Fruit fly (Drosophila melanogaster) whole organism, embryonic: ENCODE results near the gene Or83a.
A peak's percentile ranks its signal among the peaks of the same experiment; 100 is the strongest.

Experiments used
- Adf1 ChIP-seq: fragments of 200-800 bp; sonication (Bioruptor generic); IDR thresholded peaks from 2 replicates; pipeline ENCODE4 v1.3.6; 2022; ENCODE audit warnings: missing biosample characterization, missing genetic modification characterization
- CG10209 ChIP-seq: fragments of 200-800 bp; sonication (Bioruptor generic); optimal IDR thresholded peaks from 3 replicates; lab custom pipeline; 2017; ENCODE audit warnings: missing biosample characterization, mild to moderate bottlenecking, missing genetic modification characterization, missing genetic modification reagents
- CG10543 ChIP-seq: fragments of 200-800 bp; sonication (Bioruptor generic); optimal IDR thresholded peaks from 3 replicates; lab custom pipeline; 2017; ENCODE audit warnings: missing biosample characterization, mild to moderate bottlenecking, missing genetic modification characterization, moderate library complexity
- CG11247 ChIP-seq: fragments of 200-800 bp; sonication (Bioruptor generic); IDR thresholded peaks from 2 replicates; pipeline ENCODE4 v1.3.6; 2022; ENCODE audit warnings: missing biosample characterization, missing genetic modification characterization
- CG12104 ChIP-seq: fragments of 200-800 bp; sonication (Bioruptor generic); optimal IDR thresholded peaks from 3 replicates; lab custom pipeline; 2016; ENCODE audit warnings: missing biosample characterization, missing genetic modification characterization
- CG12236 ChIP-seq: fragments of 200-800 bp; sonication (Bioruptor generic); optimal IDR thresholded peaks from 2 replicates; lab custom pipeline; 2016; ENCODE audit warnings: missing biosample characterization, missing genetic modification characterization
- CG15601 ChIP-seq: fragments of 200-800 bp; sonication (Bioruptor generic); optimal IDR thresholded peaks from 3 replicates; lab custom pipeline; 2019; ENCODE audit warnings: missing biosample characterization, mild to moderate bottlenecking, missing genetic modification characterization, moderate library complexity
- CG18764 ChIP-seq: fragments of 200-800 bp; sonication (Bioruptor generic); optimal IDR thresholded peaks from 3 replicates; lab custom pipeline; 2016; ENCODE audit warnings: missing biosample characterization, missing genetic modification characterization
- CG2129 ChIP-seq: fragments of 200-800 bp; sonication (Bioruptor generic); IDR thresholded peaks from 2 replicates; pipeline ENCODE4 v1.3.6; 2022; ENCODE audit warnings: missing biosample characterization, missing genetic modification characterization; ENCODE audit not compliant: partially characterized antibody
- CG3065 ChIP-seq: fragments of 200-800 bp; sonication (Bioruptor generic); optimal IDR thresholded peaks from 2 replicates; lab custom pipeline; 2016; ENCODE audit warnings: missing biosample characterization, missing genetic modification characterization
- CG31388 ChIP-seq: fragments of 200-800 bp; sonication (Bioruptor generic); optimal IDR thresholded peaks from 2 replicates; lab custom pipeline; 2016; ENCODE audit warnings: missing biosample characterization, missing genetic modification characterization
- CG4707 ChIP-seq: fragments of 200-800 bp; sonication (Bioruptor generic); optimal IDR thresholded peaks from 2 replicates; lab custom pipeline; 2018; ENCODE audit warnings: missing biosample characterization, mild to moderate bottlenecking, missing genetic modification characterization, moderate library complexity
- CG7928 ChIP-seq: fragments of 200-800 bp; sonication (Bioruptor generic); optimal IDR thresholded peaks from 2 replicates; lab custom pipeline; 2017; ENCODE audit warnings: missing biosample characterization, mild to moderate bottlenecking, missing genetic modification characterization
- CG9876 ChIP-seq: fragments of 200-800 bp; sonication (Bioruptor generic); optimal IDR thresholded peaks from 2 replicates; lab custom pipeline; 2016; ENCODE audit warnings: missing biosample characterization, missing genetic modification characterization
- D ChIP-seq, 2 experiments: fragments of 200-800 bp in 1 of 2; fragments of >200 bp in 1 of 2; sonication (Bioruptor generic) in 1 of 2; optimal IDR thresholded peaks; 2 replicates in 1 of 2; 3 replicates in 1 of 2; lab custom pipeline; 2017; ENCODE audit warnings: mild to moderate bottlenecking in 1 of 2, missing biosample characterization in 1 of 2, missing genetic modification characterization in 1 of 2, missing genetic modification reagents in 1 of 2
- Deaf1 ChIP-seq: fragments of 200-800 bp; optimal IDR thresholded peaks from 3 replicates; lab custom pipeline; 2019; ENCODE audit warnings: missing biosample characterization, mild to moderate bottlenecking, missing genetic modification characterization, moderate library complexity
- Dll ChIP-seq: fragments of 200-800 bp; sonication (Bioruptor generic); IDR thresholded peaks from 4 replicates; pipeline ENCODE4 v1.3.6; 2022; ENCODE audit warnings: missing biosample characterization, missing genetic modification characterization; ENCODE audit not compliant: partially characterized antibody
- Drgx ChIP-seq: fragments of 200-800 bp; sonication (Bioruptor generic); IDR thresholded peaks from 2 replicates; pipeline ENCODE4 v1.3.6; 2022; ENCODE audit warnings: missing biosample characterization, missing genetic modification characterization
- E2f2 ChIP-seq: fragments of 200-800 bp; sonication (Bioruptor generic); IDR thresholded peaks from 2 replicates; pipeline ENCODE4 v1.3.6; 2022; ENCODE audit warnings: missing biosample characterization, missing genetic modification characterization
- Eip74EF ChIP-seq, 2 experiments: fragments of 200-800 bp in 1 of 2; fragments of >200 bp in 1 of 2; sonication (Bioruptor generic) in 1 of 2; optimal IDR thresholded peaks; 2 replicates each; lab custom pipeline; 2017 to 2019; ENCODE audit warnings: missing biosample characterization in 2 of 2, missing genetic modification characterization in 2 of 2, mild to moderate bottlenecking in 1 of 2, moderate library complexity in 1 of 2
- HmgZ ChIP-seq: fragments of 200-800 bp; sonication (Bioruptor generic); optimal IDR thresholded peaks from 2 replicates; lab custom pipeline; 2018; ENCODE audit warnings: missing biosample characterization, mild to moderate bottlenecking, missing genetic modification characterization
- Hr39 ChIP-seq: fragments of >200 bp; optimal IDR thresholded peaks from 2 replicates; lab custom pipeline; 2017
- Jarid2 ChIP-seq: fragments of 200-800 bp; sonication (Bioruptor generic); optimal IDR thresholded peaks from 3 replicates; lab custom pipeline; 2017; ENCODE audit warnings: mild to moderate bottlenecking, missing biosample characterization, missing genetic modification reagents, missing genetic modification characterization
- MESR4 ChIP-seq: fragments of 200-800 bp; sonication (Bioruptor generic); optimal IDR thresholded peaks from 2 replicates; lab custom pipeline; 2018; ENCODE audit warnings: missing biosample characterization, mild to moderate bottlenecking, missing genetic modification characterization, moderate library complexity
- Meics ChIP-seq: fragments of 200-800 bp; sonication (Bioruptor generic); optimal IDR thresholded peaks from 2 replicates; lab custom pipeline; 2017; ENCODE audit warnings: missing biosample characterization, mild to moderate bottlenecking, missing genetic modification characterization
- NC2β ChIP-seq: fragments of 200-800 bp; sonication (Bioruptor generic); optimal IDR thresholded peaks from 2 replicates; lab custom pipeline; 2016; ENCODE audit warnings: missing biosample characterization, missing genetic modification characterization
- Ssrp ChIP-seq: fragments of 200-800 bp; sonication (Bioruptor generic); optimal IDR thresholded peaks from 2 replicates; lab custom pipeline; 2018; ENCODE audit warnings: missing biosample characterization, mild to moderate bottlenecking, missing genetic modification characterization, moderate library complexity
- TFAM ChIP-seq: fragments of 200-800 bp; sonication (Bioruptor generic); optimal IDR thresholded peaks from 2 replicates; lab custom pipeline; 2017; ENCODE audit warnings: missing biosample characterization, missing genetic modification characterization, inconsistent platforms
- YL-1 ChIP-seq: fragments of 200-800 bp; sonication (Bioruptor generic); optimal IDR thresholded peaks from 3 replicates; lab custom pipeline; 2017; ENCODE audit warnings: missing biosample characterization, mild to moderate bottlenecking, missing genetic modification characterization
- amos ChIP-seq: fragments of 200-800 bp; sonication (Bioruptor generic); IDR thresholded peaks from 2 replicates; pipeline ENCODE4 v1.3.6; 2022; ENCODE audit warnings: missing biosample characterization, missing genetic modification characterization; ENCODE audit not compliant: partially characterized antibody
- ash1 ChIP-seq: fragments of 200-800 bp; sonication (Bioruptor generic); optimal IDR thresholded peaks from 2 replicates; lab custom pipeline; 2018; ENCODE audit warnings: missing biosample characterization, mild to moderate bottlenecking, missing genetic modification characterization
- bab2 ChIP-seq: fragments of 200-800 bp; sonication (Bioruptor generic); optimal IDR thresholded peaks from 2 replicates; lab custom pipeline; 2016; ENCODE audit warnings: missing biosample characterization, missing genetic modification characterization
- bbx ChIP-seq: fragments of 200-800 bp; sonication (Bioruptor generic); IDR thresholded peaks from 2 replicates; pipeline ENCODE4 v1.3.6; 2022; ENCODE audit warnings: missing biosample characterization, missing genetic modification characterization; ENCODE audit not compliant: partially characterized antibody
- crp ChIP-seq, 2 experiments: fragments of 200-800 bp; sonication (Bioruptor generic); optimal IDR thresholded peaks; 2 replicates in 1 of 2; 3 replicates in 1 of 2; lab custom pipeline; 2017; ENCODE audit warnings: missing biosample characterization in 2 of 2, missing genetic modification characterization in 2 of 2, mild to moderate bottlenecking in 1 of 2, moderate library complexity in 1 of 2
- eyg ChIP-seq: fragments of 200-800 bp; sonication (Bioruptor generic); optimal IDR thresholded peaks from 3 replicates; lab custom pipeline; 2016; ENCODE audit warnings: missing biosample characterization, missing genetic modification characterization
- ftz-f1 ChIP-seq: fragments of 200-800 bp; sonication (Bioruptor generic); optimal IDR thresholded peaks from 2 replicates; lab custom pipeline; 2016; ENCODE audit warnings: missing biosample characterization, missing genetic modification characterization
- hb ChIP-seq: fragments of 200-800 bp; sonication (Bioruptor generic); IDR thresholded peaks from 3 replicates; pipeline ENCODE4 v1.3.6; 2022; ENCODE audit warnings: missing biosample characterization, missing genetic modification characterization; ENCODE audit not compliant: partially characterized antibody
- hkb ChIP-seq, 2 experiments: fragments of 200-800 bp in 1 of 2; fragments of >200 bp in 1 of 2; sonication (Bioruptor generic) in 1 of 2; IDR thresholded peaks in 1 of 2; optimal IDR thresholded peaks in 1 of 2; 2 replicates each; pipeline versions ENCODE4 v1.3.6 to Lab custom; 2017 to 2022; ENCODE audit warnings: missing biosample characterization in 1 of 2, missing genetic modification characterization in 1 of 2
- klu ChIP-seq: fragments of 200-800 bp; sonication (Bioruptor generic); IDR thresholded peaks from 2 replicates; pipeline ENCODE4 v1.3.6; 2022; ENCODE audit warnings: missing biosample characterization, missing genetic modification characterization
- nerfin-2 ChIP-seq: fragments of 200-800 bp; sonication (Bioruptor generic); IDR thresholded peaks from 2 replicates; pipeline ENCODE4 v1.3.6; 2022; ENCODE audit warnings: missing biosample characterization, missing genetic modification characterization; ENCODE audit not compliant: partially characterized antibody
- odd ChIP-seq: fragments of 200-800 bp; sonication (Bioruptor generic); optimal IDR thresholded peaks from 2 replicates; lab custom pipeline; 2017; ENCODE audit warnings: missing biosample characterization, mild to moderate bottlenecking, missing genetic modification characterization
- pan ChIP-seq, 4 experiments: fragments of >200 bp in 3 of 4; fragments of 200-800 bp in 1 of 4; sonication (Bioruptor generic) in 1 of 4; optimal IDR thresholded peaks in 3 of 4; IDR thresholded peaks in 1 of 4; 2 replicates each; pipeline versions ENCODE4 v1.3.6 to Lab custom; 2017 to 2022; ENCODE audit warnings: missing biosample characterization in 2 of 4, missing genetic modification characterization in 2 of 4, mixed read lengths in 1 of 4
- pros ChIP-seq: fragments of 200-800 bp; sonication (Bioruptor generic); optimal IDR thresholded peaks from 3 replicates; lab custom pipeline; 2019; ENCODE audit warnings: missing biosample characterization, mild to moderate bottlenecking, missing genetic modification characterization, moderate library complexity
- sob ChIP-seq: fragments of 200-800 bp; sonication (Bioruptor generic); IDR thresholded peaks from 2 replicates; pipeline ENCODE4 v1.3.6; 2022; ENCODE audit warnings: missing biosample characterization, missing genetic modification characterization
- toy ChIP-seq: fragments of 200-800 bp; sonication (Bioruptor generic); IDR thresholded peaks from 2 replicates; pipeline ENCODE4 v1.3.6; 2022; ENCODE audit warnings: missing biosample characterization, missing genetic modification characterization
- unc-4 ChIP-seq: fragments of 200-800 bp; sonication (Bioruptor generic); IDR thresholded peaks from 2 replicates; pipeline ENCODE4 v1.3.6; 2022; ENCODE audit warnings: missing biosample characterization, missing genetic modification characterization; ENCODE audit not compliant: partially characterized antibody
- zen ChIP-seq: fragments of 200-800 bp; sonication (Bioruptor generic); optimal IDR thresholded peaks from 3 replicates; lab custom pipeline; 2018; ENCODE audit warnings: missing biosample characterization, mild to moderate bottlenecking, missing genetic modification characterization, moderate library complexity

The Or83a gene

dm6 chr3R:5393742-5394391 is 5.1 kb downstream of the Or83a start, which contains the start of gene CG1172 (continued):
- peak in 1 of 2 experiments; percentile 21 for TF ChIP-seq crp (GFP tag; optimal IDR thresholded peaks at IDR 0.05; lab: Kevin White, UChicago)
- no peak for TF ChIP-seq Eip74EF (GFP tag; optimal IDR thresholded peaks at IDR 0.05; lab: Kevin White, UChicago)
- TF ChIP-seq CG3065 (GFP tag; lab: Kevin White, UChicago): no peak
- no peak for TF ChIP-seq Hr39 (lab: Kevin White, UChicago)
- TF ChIP-seq unc-4 (GFP tag; lab: Robert Waterston, UW): peak; percentile 82
- TF ChIP-seq E2f2 (GFP tag; lab: Robert Waterston, UW): peak; percentile 85
- no peak for TF ChIP-seq CG9876 (GFP tag; lab: Kevin White, UChicago)
- TF ChIP-seq ash1: no peak
- TF ChIP-seq CG31388 (GFP tag; lab: Kevin White, UChicago): no peak
- TF ChIP-seq eyg (GFP tag; lab: Kevin White, UChicago): no peak
- TF ChIP-seq toy (GFP tag; lab: Robert Waterston, UW): no peak
- TF ChIP-seq CG10543 (GFP tag; lab: Kevin White, UChicago): no peak
- TF ChIP-seq MESR4 (GFP tag; lab: Kevin White, UChicago): peak; percentile 85
- TF ChIP-seq nerfin-2 (GFP tag; lab: Robert Waterston, UW): peak; percentile 14; the same call in 1 of the 2 replicates
- TF ChIP-seq zen: peak; percentile 44
- TF ChIP-seq CG4707 (GFP tag; lab: Kevin White, UChicago): no peak
- peak; percentile 37; the same call in 1 of the 2 replicates for TF ChIP-seq CG2129 (GFP tag; lab: Robert Waterston, UW)
- no peak for TF ChIP-seq NC2β (GFP tag; lab: Kevin White, UChicago)
- peak; percentile 41 for TF ChIP-seq CG15601
- TF ChIP-seq klu: no peak
- TF ChIP-seq YL-1 (GFP tag; lab: Kevin White, UChicago): peak; percentile 77
- no peak for TF ChIP-seq TFAM (GFP tag; lab: Kevin White, UChicago)
- peak; percentile 84 for TF ChIP-seq Dll (GFP tag; lab: Robert Waterston, UW)
- TF ChIP-seq Drgx (GFP tag; lab: Robert Waterston, UW): no peak
- no peak for TF ChIP-seq CG18764
- no peak for TF ChIP-seq odd (GFP tag; lab: Kevin White, UChicago)
- peak; percentile 5 for TF ChIP-seq Meics
- TF ChIP-seq bab2: no peak
- TF ChIP-seq D (optimal IDR thresholded peaks at IDR 0.05; lab: Kevin White, UChicago): peak; percentile 37
- TF ChIP-seq D (GFP tag; optimal IDR thresholded peaks at IDR 0.05; lab: Kevin White, UChicago): no peak
- peak; percentile 63 for TF ChIP-seq HmgZ (tag; lab: Kevin White, UChicago)

dm6 chr3R:5392621-5393020 is 6.4 kb downstream of the Or83a start, which contains the start of gene kkv:
kkv (minus strand) TSS chr3R:5392866.
- TF ChIP-seq eyg (GFP tag; lab: Kevin White, UChicago): no peak
- peak; percentile 85 for TF ChIP-seq CG11247
- TF ChIP-seq sob (GFP tag; lab: Robert Waterston, UW): peak; percentile 25; the same call in 1 of the 2 replicates
- peak; percentile 56 for TF ChIP-seq Jarid2 (GFP tag; lab: Kevin White, UChicago)
- no peak for TF ChIP-seq Ssrp
- 0 out of 2 replicates have a peak, but pooled peaks have one; percentile 18 for TF ChIP-seq amos (GFP tag; lab: Robert Waterston, UW)
- TF ChIP-seq Deaf1: peak; percentile 52
- peak; percentile 44 for TF ChIP-seq bbx (GFP tag; lab: Robert Waterston, UW)
- peak; percentile 86 for TF ChIP-seq Adf1 (GFP tag; lab: Robert Waterston, UW)
- TF ChIP-seq CG12236: no peak
- TF ChIP-seq CG10209 (GFP tag; lab: Kevin White, UChicago): no peak
- no peak for TF ChIP-seq CG12104 (GFP tag; lab: Kevin White, UChicago)
- peak; percentile 95 for TF ChIP-seq pros (GFP tag; lab: Kevin White, UChicago)
- TF ChIP-seq hb (GFP tag; lab: Robert Waterston, UW): no peak
- TF ChIP-seq hkb (optimal IDR thresholded peaks at IDR 0.05; lab: Kevin White, UChicago): no peak
- TF ChIP-seq hkb (GFP tag; IDR thresholded peaks at IDR 0.05; lab: Robert Waterston, UW): no peak
- TF ChIP-seq ftz-f1 (GFP tag; lab: Kevin White, UChicago): no peak
- TF ChIP-seq CG7928 (GFP tag; lab: Kevin White, UChicago): no peak
- TF ChIP-seq pan (optimal IDR thresholded peaks at IDR 0.05; lab: Kevin White, UChicago): no peak
- TF ChIP-seq pan (GFP tag; optimal IDR thresholded peaks at IDR 0.05 in 1 of 2, IDR thresholded peaks at IDR 0.05 in 1 of 2): no peak
